Worm (Caenorhabditis elegans): Measurements from ENCODE around the gene nhr-164.
"Not testable (repeated sequence)": the region's sequence is repeated elsewhere in the genome, so short reads cannot be mapped to it uniquely, and the experiment has no call there.

nhr-164 gene

ce11 chrV:15265814-15266213, 30.3 kb upstream of the nhr-164 start, which contains the start of gene M01B2.13:
Gene M01B2.13 (minus strand): TSS chrV:15265914.
- TF ChIP-seq syd-9 (tag; optimal IDR thresholded peaks at IDR 0.05) (no peak), ceh-18 (tag; optimal IDR thresholded peaks at IDR 0.05) (no peak), pha-4 (tag; optimal IDR thresholded peaks at IDR 0.05) (no peak), ceh-2 (tag; optimal IDR thresholded peaks at IDR 0.05) (no peak), hlh-30 (tag; optimal IDR thresholded peaks at IDR 0.05; ENCODE audit: insufficient read depth) (no peak), ceh-9 (tag; optimal IDR thresholded peaks at IDR 0.05) (no peak), C38D4.7 (GFP tag; optimal IDR thresholded peaks at IDR 0.05) (no peak), ceh-24 (tag; optimal IDR thresholded peaks at IDR 0.05) (no peak), unc-55 (GFP tag; optimal IDR thresholded peaks at IDR 0.05) (no peak), hlh-13 (GFP tag; optimal IDR thresholded peaks at IDR 0.05) (no peak), hlh-15 (tag; optimal IDR thresholded peaks at IDR 0.05) (no peak), mec-3 (tag; optimal IDR thresholded peaks at IDR 0.05; ENCODE audit: borderline replicate concordance) (no peak)

ce11 chrV:15264131-15264530, 28.6 kb upstream of the nhr-164 start, which contains the start of gene M01B2.12:
Gene M01B2.12 (minus strand): TSS chrV:15264231.
- no peak for TF ChIP-seq ceh-9 (tag; optimal IDR thresholded peaks at IDR 0.05)
- no peak for TF ChIP-seq lim-6 (tag; optimal IDR thresholded peaks at IDR 0.05)
- TF ChIP-seq nhr-232 (tag; optimal IDR thresholded peaks at IDR 0.05) = no peak
- no peak for TF ChIP-seq F13H6.1 (tag; optimal IDR thresholded peaks at IDR 0.05)

ce11 chrV:15262336-15262735, 26.8 kb upstream of the nhr-164 start, which contains the start of gene M01B2.10:
Gene M01B2.10 (minus strand): TSS chrV:15262436.
- TF ChIP-seq C08G9.2 (tag; optimal IDR thresholded peaks at IDR 0.05); zip-5 (tag; optimal IDR thresholded peaks at IDR 0.05); hlh-30 (tag; optimal IDR thresholded peaks at IDR 0.05; ENCODE audit: insufficient read depth): not testable (repeated sequence)

- no peak for TF ChIP-seq K09A11.1 (tag; optimal IDR thresholded peaks at IDR 0.05; ENCODE audit: insufficient read depth)
- no peak for TF ChIP-seq ahr-1 (tag; optimal IDR thresholded peaks at IDR 0.05)
- no peak for TF ChIP-seq hlh-8 (tag; optimal IDR thresholded peaks at IDR 0.05)
Measured at ce11 chrV:15259904-15260303, 24.3 kb upstream of the nhr-164 start, which contains the start of gene M01B2.8. Gene M01B2.8 (plus strand): TSS chrV:15260204.

ce11 chrV:15259049-15259448, 23.5 kb upstream of the nhr-164 start, which contains the start of gene srsx-37:
Gene srsx-37 (minus strand): TSS chrV:15259149.
- TF ChIP-seq C38D4.7 (GFP tag; optimal IDR thresholded peaks at IDR 0.05) (no peak), ceh-34 (tag; optimal IDR thresholded peaks at IDR 0.05) (no peak), pqm-1 (tag; optimal IDR thresholded peaks at IDR 0.05) (no peak), ceh-48 (tag; optimal IDR thresholded peaks at IDR 0.05) (no peak), ama-1 (optimal IDR thresholded peaks at IDR 0.05) (no peak), madf-2 (tag; optimal IDR thresholded peaks at IDR 0.05) (no peak), mec-3 (tag; optimal IDR thresholded peaks at IDR 0.05; ENCODE audit: borderline replicate concordance) (no peak), nhr-232 (tag; optimal IDR thresholded peaks at IDR 0.05) (no peak), ceh-31 (tag; optimal IDR thresholded peaks at IDR 0.05) (no peak), lim-6 (tag; optimal IDR thresholded peaks at IDR 0.05) (no peak), ref-2 (tag; optimal IDR thresholded peaks at IDR 0.05) (no peak), hlh-13 (GFP tag; optimal IDR thresholded peaks at IDR 0.05) (no peak), pag-3 (tag; optimal IDR thresholded peaks at IDR 0.05; ENCODE audit: borderline replicate concordance) (no peak), ceh-14 (tag; optimal IDR thresholded peaks at IDR 0.05) (no peak), C08G9.2 (tag; optimal IDR thresholded peaks at IDR 0.05) (no peak), nhr-11 (tag; optimal IDR thresholded peaks at IDR 0.05) (no peak)

- not testable (repeated sequence) for TF ChIP-seq pag-3 (tag; optimal IDR thresholded peaks at IDR 0.05; ENCODE audit: borderline replicate concordance); sdc-2 (tag; optimal IDR thresholded peaks at IDR 0.05); unc-55 (GFP tag; optimal IDR thresholded peaks at IDR 0.05)
Measured at ce11 chrV:15256669-15257068, 21.1 kb upstream of the nhr-164 start, which contains the start of gene srsx-39. Gene srsx-39 (minus strand): TSS chrV:15256769.

Measured in whole organism, late embryonic.